Worm (Caenorhabditis elegans): Measurements from ENCODE around the gene T01B7.13.

- TF ChIP-seq snpc-1.1 (tag; optimal IDR thresholded peaks at IDR 0.05; ENCODE audit: insufficient read depth): no peak
- no peak for TF ChIP-seq sdz-38 (tag; optimal IDR thresholded peaks at IDR 0.05)
- TF ChIP-seq snpc-4 (GFP tag; optimal IDR thresholded peaks at IDR 0.05): no peak
- TF ChIP-seq snpc-4 (tag; optimal IDR thresholded peaks at IDR 0.05): no peak
- TF ChIP-seq egl-18 (GFP tag; IDR thresholded peaks at IDR 0.05): no peak
- no peak for TF ChIP-seq gei-17 (GFP tag; optimal IDR thresholded peaks at IDR 0.05)
- no peak for TF ChIP-seq ztf-25 (GFP tag; IDR thresholded peaks at IDR 0.05)
- TF ChIP-seq ZK185.1 (tag; optimal IDR thresholded peaks at IDR 0.05; ENCODE audit: poor library complexity, severe bottlenecking): no peak
- TF ChIP-seq ama-1 (optimal IDR thresholded peaks at IDR 0.05): no peak
- no peak for TF ChIP-seq ama-1 (GFP tag; optimal IDR thresholded peaks at IDR 0.05)
- TF ChIP-seq D2030.7 (GFP tag; IDR thresholded peaks at IDR 0.05): no peak
- no peak for TF ChIP-seq nfya-1 (tag; optimal IDR thresholded peaks at IDR 0.05; ENCODE audit: borderline replicate concordance, insufficient read depth)
- no peak for TF ChIP-seq pbrm-1 (GFP tag; IDR thresholded peaks at IDR 0.05)
- no peak for TF ChIP-seq zim-3 (tag; optimal IDR thresholded peaks at IDR 0.05)
- no peak for TF ChIP-seq ets-4 (GFP tag; optimal IDR thresholded peaks at IDR 0.05)
These were observed 46.3 kb upstream of the T01B7.13 start for ce11 chrII:8668871-8669270.

Measured in whole organism, young adult.